Worm (Caenorhabditis elegans) whole organism, early embryonic: ENCODE results near the gene C06C3.3.

Experiments used
- B0310.2 ChIP-seq: sonication (generic microtip); optimal IDR thresholded peaks from 2 replicates; lab custom pipeline; 2016; ENCODE audit warnings: mild to moderate bottlenecking, missing genetic modification characterization, missing compliant biosample characterization
- aly-1 ChIP-seq: sonication (generic microtip); optimal IDR thresholded peaks from 2 replicates; lab custom pipeline; 2016; ENCODE audit warnings: missing genetic modification characterization, missing compliant biosample characterization
- flt-1 ChIP-seq: fragments of 200-800 bp; sonication (Bioruptor generic); IDR thresholded peaks from 2 replicates; pipeline ENCODE4 v1.3.6; 2022; ENCODE audit warnings: missing genetic modification characterization, missing compliant biosample characterization
- sea-1 ChIP-seq: fragments of 200-800 bp; sonication (Bioruptor generic); conservative IDR thresholded peaks from 2 replicates; pipeline ENCODE4 v1.3.6; 2022; ENCODE audit warnings: missing genetic modification characterization, missing compliant biosample characterization
- tbx-37 ChIP-seq: fragments of 200-800 bp; sonication (Bioruptor generic); conservative IDR thresholded peaks from 2 replicates; pipeline ENCODE4 v1.3.6; 2022; ENCODE audit warnings: missing genetic modification reagents, missing genetic modification characterization, missing compliant biosample characterization

ce11 chrII:9345794-9346193 lies 26.5 kb downstream of the C06C3.3 start:
- no peak for TF ChIP-seq flt-1 (GFP tag; lab: Robert Waterston, UW)
- TF ChIP-seq B0310.2: no peak
- no peak for TF ChIP-seq aly-1 (tag; lab: Kevin White, UChicago)
- no peak for TF ChIP-seq sea-1 (GFP tag; lab: Robert Waterston, UW)
- TF ChIP-seq tbx-37: no peak
